Fruit fly (Drosophila melanogaster) whole organism, embryonic: Measurements from ENCODE around the gene fru.

Experiments
- Antp ChIP-seq: fragments of 200-800 bp; sonication (Bioruptor generic); optimal IDR thresholded peaks from 3 replicates; lab custom pipeline; 2016; ENCODE audit warnings: missing biosample characterization, missing genetic modification characterization
- Blimp-1 ChIP-seq: fragments of 200-800 bp; sonication (Bioruptor generic); optimal IDR thresholded peaks from 3 replicates; lab custom pipeline; 2018; ENCODE audit warnings: missing biosample characterization, missing genetic modification characterization, mild to moderate bottlenecking, moderate library complexity, missing genetic modification reagents
- CG10565 ChIP-seq: fragments of 200-800 bp; sonication (Bioruptor generic); optimal IDR thresholded peaks from 3 replicates; lab custom pipeline; 2016; ENCODE audit warnings: missing biosample characterization, mild to moderate bottlenecking, missing genetic modification characterization
- CG13424 ChIP-seq: fragments of 200-800 bp; sonication (Bioruptor generic); optimal IDR thresholded peaks from 2 replicates; lab custom pipeline; 2019; ENCODE audit warnings: missing biosample characterization, mild to moderate bottlenecking, missing genetic modification characterization, moderate library complexity
- CG15269 ChIP-seq: fragments of 200-800 bp; sonication (Bioruptor generic); optimal IDR thresholded peaks from 2 replicates; lab custom pipeline; 2018; ENCODE audit warnings: missing biosample characterization, mild to moderate bottlenecking, missing genetic modification characterization, moderate library complexity
- CG15479 ChIP-seq: fragments of 200-800 bp; sonication (Bioruptor generic); optimal IDR thresholded peaks from 3 replicates; lab custom pipeline; 2019; ENCODE audit warnings: missing biosample characterization, mild to moderate bottlenecking, missing genetic modification characterization, moderate library complexity
- CG15696 ChIP-seq: fragments of 200-800 bp; sonication (Bioruptor generic); optimal IDR thresholded peaks from 2 replicates; lab custom pipeline; 2019; ENCODE audit warnings: missing biosample characterization, mild to moderate bottlenecking, missing genetic modification characterization, moderate library complexity
- CG1792 ChIP-seq: fragments of 200-800 bp; sonication (Bioruptor generic); optimal IDR thresholded peaks from 2 replicates; lab custom pipeline; 2016; ENCODE audit warnings: missing biosample characterization, missing genetic modification characterization
- CG30431 ChIP-seq: fragments of 200-800 bp; sonication (Bioruptor generic); optimal IDR thresholded peaks from 2 replicates; lab custom pipeline; 2017; ENCODE audit warnings: missing biosample characterization, missing genetic modification characterization
- CG4360 ChIP-seq: fragments of 200-800 bp; sonication (Bioruptor generic); IDR thresholded peaks from 2 replicates; pipeline ENCODE4 v1.3.6; 2022; ENCODE audit warnings: missing biosample characterization, missing genetic modification characterization
- CG4424 ChIP-seq: fragments of 200-800 bp; sonication (Bioruptor generic); optimal IDR thresholded peaks from 3 replicates; lab custom pipeline; 2016; ENCODE audit warnings: missing biosample characterization, missing genetic modification characterization
- CG6175 ChIP-seq: fragments of 200-800 bp; sonication (Bioruptor generic); IDR thresholded peaks from 3 replicates; pipeline ENCODE4 v1.3.6; 2022; ENCODE audit warnings: missing biosample characterization, missing genetic modification characterization
- CG7271 ChIP-seq: fragments of 200-800 bp; sonication (Bioruptor generic); optimal IDR thresholded peaks from 2 replicates; lab custom pipeline; 2018; ENCODE audit warnings: missing biosample characterization, mild to moderate bottlenecking, missing genetic modification characterization, moderate library complexity
- CG7357 ChIP-seq: fragments of 200-800 bp; sonication (Bioruptor generic); IDR thresholded peaks from 3 replicates; pipeline ENCODE4 v1.3.6; 2022; ENCODE audit warnings: missing biosample characterization, missing genetic modification characterization
- CG7745 ChIP-seq: fragments of 200-800 bp; sonication (Bioruptor generic); optimal IDR thresholded peaks from 2 replicates; lab custom pipeline; 2018; ENCODE audit warnings: missing biosample characterization, mild to moderate bottlenecking, missing genetic modification characterization, moderate library complexity
- CG7928 ChIP-seq: fragments of 200-800 bp; sonication (Bioruptor generic); optimal IDR thresholded peaks from 2 replicates; lab custom pipeline; 2017; ENCODE audit warnings: missing biosample characterization, mild to moderate bottlenecking, missing genetic modification characterization
- CG8388 ChIP-seq: fragments of 200-800 bp; sonication (Bioruptor generic); optimal IDR thresholded peaks from 2 replicates; lab custom pipeline; 2019; ENCODE audit warnings: missing biosample characterization, mild to moderate bottlenecking, missing genetic modification characterization, moderate library complexity
- Chrac-16 ChIP-seq: fragments of 200-800 bp; sonication (Bioruptor generic); optimal IDR thresholded peaks from 3 replicates; lab custom pipeline; 2016; ENCODE audit warnings: missing biosample characterization, missing genetic modification characterization
- Dad ChIP-seq: fragments of 200-800 bp; sonication (Bioruptor generic); optimal IDR thresholded peaks from 3 replicates; lab custom pipeline; 2016; ENCODE audit warnings: missing biosample characterization, missing genetic modification characterization
- Dfd ChIP-seq, 2 experiments: fragments of >200 bp; optimal IDR thresholded peaks; 2 replicates each; lab custom pipeline; 2017; ENCODE audit warnings: missing biosample characterization in 2 of 2, missing genetic modification characterization in 2 of 2
- Dref ChIP-seq: fragments of 200-800 bp; sonication (Bioruptor generic); IDR thresholded peaks from 2 replicates; pipeline ENCODE4 v1.3.6; 2022; ENCODE audit warnings: missing biosample characterization, missing genetic modification characterization
- Gug ChIP-seq: fragments of 200-800 bp; sonication (Bioruptor generic); IDR thresholded peaks from 4 replicates; pipeline ENCODE4 v1.3.6; 2022; ENCODE audit warnings: missing biosample characterization, missing genetic modification characterization
- H2.0 ChIP-seq: fragments of 200-800 bp; sonication (Bioruptor generic); IDR thresholded peaks from 2 replicates; pipeline ENCODE4 v1.3.6; 2022; ENCODE audit warnings: missing biosample characterization, missing genetic modification characterization
- HHEX ChIP-seq: fragments of 200-800 bp; sonication (Bioruptor generic); optimal IDR thresholded peaks from 3 replicates; lab custom pipeline; 2017; ENCODE audit warnings: missing biosample characterization, mild to moderate bottlenecking, missing genetic modification characterization, missing genetic modification reagents
- HLHmδ ChIP-seq: fragments of 200-800 bp; sonication (Bioruptor generic); optimal IDR thresholded peaks from 2 replicates; lab custom pipeline; 2018; ENCODE audit warnings: missing biosample characterization, mild to moderate bottlenecking, missing genetic modification characterization, moderate library complexity
- Jarid2 ChIP-seq: fragments of 200-800 bp; sonication (Bioruptor generic); optimal IDR thresholded peaks from 3 replicates; lab custom pipeline; 2017; ENCODE audit warnings: mild to moderate bottlenecking, missing biosample characterization, missing genetic modification reagents, missing genetic modification characterization
- Mad ChIP-seq: fragments of 200-800 bp; sonication (Bioruptor generic); optimal IDR thresholded peaks from 2 replicates; lab custom pipeline; 2016; ENCODE audit warnings: missing biosample characterization, missing genetic modification characterization
- Oaz ChIP-seq: fragments of 200-800 bp; sonication (Bioruptor generic); IDR thresholded peaks from 2 replicates; pipeline ENCODE4 v1.3.6; 2022; ENCODE audit warnings: missing biosample characterization, missing genetic modification characterization
- Poxn ChIP-seq: fragments of 200-800 bp; sonication (Bioruptor generic); IDR thresholded peaks from 2 replicates; pipeline ENCODE4 v1.3.6; 2022; ENCODE audit warnings: missing biosample characterization, missing genetic modification characterization
- Ravus ChIP-seq: fragments of 200-800 bp; sonication (Bioruptor generic); IDR thresholded peaks from 2 replicates; pipeline ENCODE4 v1.3.6; 2022; ENCODE audit warnings: missing biosample characterization, missing genetic modification characterization
- Taf1 ChIP-seq: fragments of 200-800 bp; sonication (Bioruptor generic); IDR thresholded peaks from 2 replicates; pipeline ENCODE4 v1.3.6; 2022; ENCODE audit warnings: missing biosample characterization, missing genetic modification characterization
- Usf ChIP-seq: fragments of 200-800 bp; sonication (Bioruptor generic); optimal IDR thresholded peaks from 2 replicates; lab custom pipeline; 2017; ENCODE audit warnings: missing genotype, missing biosample characterization, missing genetic modification characterization
- az2 ChIP-seq: fragments of 200-800 bp; sonication (Bioruptor generic); optimal IDR thresholded peaks from 3 replicates; lab custom pipeline; 2016; ENCODE audit warnings: missing biosample characterization, missing genetic modification characterization
- bab2 ChIP-seq: fragments of 200-800 bp; sonication (Bioruptor generic); optimal IDR thresholded peaks from 2 replicates; lab custom pipeline; 2016; ENCODE audit warnings: missing biosample characterization, missing genetic modification characterization
- bigmax ChIP-seq: fragments of 200-800 bp; sonication (Bioruptor generic); optimal IDR thresholded peaks from 2 replicates; lab custom pipeline; 2018; ENCODE audit warnings: missing biosample characterization, mild to moderate bottlenecking, missing genetic modification characterization
- chn ChIP-seq: fragments of 200-800 bp; sonication (Bioruptor generic); optimal IDR thresholded peaks from 2 replicates; lab custom pipeline; 2016; ENCODE audit warnings: missing biosample characterization, missing genetic modification characterization
- crc ChIP-seq: fragments of 200-800 bp; sonication (Bioruptor generic); optimal IDR thresholded peaks from 2 replicates; lab custom pipeline; 2016; ENCODE audit warnings: missing biosample characterization, missing genetic modification characterization
- fd96Cb ChIP-seq: fragments of 200-800 bp; sonication (Bioruptor generic); optimal IDR thresholded peaks from 2 replicates; lab custom pipeline; 2018; ENCODE audit warnings: missing biosample characterization, mild to moderate bottlenecking, missing genetic modification characterization, moderate library complexity
- gfzf ChIP-seq: fragments of 200-800 bp; sonication (Bioruptor generic); optimal IDR thresholded peaks from 2 replicates; lab custom pipeline; 2016; ENCODE audit warnings: missing biosample characterization, mild to moderate bottlenecking, missing genetic modification characterization, moderate library complexity
- hkb ChIP-seq, 2 experiments: fragments of 200-800 bp in 1 of 2; fragments of >200 bp in 1 of 2; sonication (Bioruptor generic) in 1 of 2; IDR thresholded peaks in 1 of 2; optimal IDR thresholded peaks in 1 of 2; 2 replicates each; pipeline versions ENCODE4 v1.3.6 to Lab custom; 2017 to 2022; ENCODE audit warnings: missing biosample characterization in 1 of 2, missing genetic modification characterization in 1 of 2
- maf-S ChIP-seq: fragments of 200-800 bp; sonication (Bioruptor generic); optimal IDR thresholded peaks from 2 replicates; lab custom pipeline; 2016; ENCODE audit warnings: missing biosample characterization, missing genetic modification characterization
- odd ChIP-seq: fragments of 200-800 bp; sonication (Bioruptor generic); optimal IDR thresholded peaks from 2 replicates; lab custom pipeline; 2017; ENCODE audit warnings: missing biosample characterization, mild to moderate bottlenecking, missing genetic modification characterization
- pan ChIP-seq, 4 experiments: fragments of >200 bp in 3 of 4; fragments of 200-800 bp in 1 of 4; sonication (Bioruptor generic) in 1 of 4; optimal IDR thresholded peaks in 3 of 4; IDR thresholded peaks in 1 of 4; 2 replicates each; pipeline versions ENCODE4 v1.3.6 to Lab custom; 2017 to 2022; ENCODE audit warnings: missing biosample characterization in 2 of 4, missing genetic modification characterization in 2 of 4, mixed read lengths in 1 of 4
- pnt ChIP-seq: fragments of 200-800 bp; sonication (Bioruptor generic); optimal IDR thresholded peaks from 3 replicates; lab custom pipeline; 2016; ENCODE audit warnings: missing biosample characterization, missing genetic modification characterization
- psq ChIP-seq: fragments of 200-800 bp; sonication (Bioruptor generic); optimal IDR thresholded peaks from 2 replicates; lab custom pipeline; 2017; ENCODE audit warnings: missing biosample characterization, missing genetic modification characterization
- shn ChIP-seq: fragments of 200-800 bp; sonication (Bioruptor generic); optimal IDR thresholded peaks from 3 replicates; lab custom pipeline; 2016; ENCODE audit warnings: missing biosample characterization, missing genetic modification characterization
- slp2 ChIP-seq: fragments of 200-800 bp; sonication (Bioruptor generic); optimal IDR thresholded peaks from 2 replicates; lab custom pipeline; 2016; ENCODE audit warnings: missing biosample characterization, missing genetic modification characterization
- tna ChIP-seq: fragments of 200-800 bp; sonication (Bioruptor generic); IDR thresholded peaks from 2 replicates; pipeline ENCODE4 v1.3.6; 2022; ENCODE audit warnings: missing biosample characterization, missing genetic modification characterization; ENCODE audit not compliant: partially characterized antibody
- unpg ChIP-seq: fragments of 200-800 bp; sonication (Bioruptor generic); optimal IDR thresholded peaks from 3 replicates; lab custom pipeline; 2018; ENCODE audit warnings: missing biosample characterization, mild to moderate bottlenecking, missing genetic modification characterization, moderate library complexity
- vvl ChIP-seq: fragments of 200-800 bp; sonication (Bioruptor generic); IDR thresholded peaks from 2 replicates; pipeline ENCODE4 v1.3.6; 2022; ENCODE audit warnings: missing biosample characterization, missing genetic modification characterization

Gene fru

DNA sequence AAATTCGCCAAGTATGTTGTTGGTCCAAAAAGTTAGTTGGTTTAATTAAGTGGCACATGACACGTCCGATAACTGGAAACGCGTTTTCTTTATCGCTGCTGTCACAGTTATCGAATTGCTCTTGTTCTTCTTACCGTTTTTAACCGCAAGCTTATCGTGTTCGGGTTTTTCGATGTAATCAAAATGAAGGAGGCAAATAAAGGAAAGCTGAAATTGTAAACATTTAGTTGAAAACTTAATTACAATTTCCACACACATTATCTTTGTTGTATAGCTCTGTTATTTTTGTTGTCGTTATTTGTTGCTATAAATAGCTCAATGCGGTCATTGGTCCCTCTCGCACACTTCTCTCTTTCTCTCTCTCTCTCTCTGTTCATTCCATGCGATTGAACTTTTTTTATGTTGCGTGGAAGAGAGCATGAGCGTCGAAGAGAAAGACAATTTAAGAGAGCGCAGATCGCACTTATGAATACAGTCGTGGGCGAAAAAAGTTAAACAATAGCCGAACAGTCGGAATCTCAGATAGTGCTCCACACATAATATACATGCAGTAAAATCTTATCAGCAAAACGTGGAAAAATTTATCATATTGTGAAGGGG, 40.0 kb upstream of the fru start (continued):
- TF ChIP-seq chn (GFP tag; lab: Kevin White, UChicago) (no peak), CG7745 (no peak), HLHmδ (GFP tag; lab: Kevin White, UChicago) (no peak), CG15696 (no peak), CG8388 (GFP tag; lab: Kevin White, UChicago) (no peak), Chrac-16 (no peak), Dad (GFP tag; lab: Kevin White, UChicago) (no peak), psq (GFP tag; lab: Kevin White, UChicago) (no peak), CG4424 (GFP tag; lab: Kevin White, UChicago) (no peak), CG10565 (no peak), Oaz (GFP tag; lab: Robert Waterston, UW) (no peak), Mad (no peak), CG7357 (GFP tag; lab: Robert Waterston, UW) (no peak), hkb (optimal IDR thresholded peaks at IDR 0.05; lab: Kevin White, UChicago) (peak; percentile 19), hkb (GFP tag; IDR thresholded peaks at IDR 0.05; lab: Robert Waterston, UW) (no peak), tna (peak; percentile 72), CG15269 (tag; lab: Kevin White, UChicago) (no peak), CG7928 (no peak), bigmax (GFP tag; lab: Kevin White, UChicago) (no peak), vvl (GFP tag; lab: Robert Waterston, UW) (no peak; the same call in 1 of the 2 replicates), CG6175 (GFP tag; lab: Robert Waterston, UW) (no peak), H2.0 (no peak), Antp (GFP tag; lab: Kevin White, UChicago) (no peak), HHEX (no peak), CG1792 (GFP tag; lab: Kevin White, UChicago) (no peak), pnt (GFP tag; lab: Kevin White, UChicago) (no peak), CG7271 (tag; lab: Kevin White, UChicago) (no peak), CG4360 (no peak), shn (GFP tag; lab: Kevin White, UChicago) (no peak), Blimp-1 (GFP tag; lab: Kevin White, UChicago) (no peak), Dfd (GFP tag; optimal IDR thresholded peaks at IDR 0.05; lab: Kevin White, UChicago) (no peak), Jarid2 (no peak), Usf (GFP tag; lab: Kevin White, UChicago) (no peak), bab2 (GFP tag; lab: Kevin White, UChicago) (no peak), Gug (GFP tag; lab: Robert Waterston, UW) (no peak; the same call in 3 of the 4 replicates), crc (GFP tag; lab: Kevin White, UChicago) (no peak), gfzf (GFP tag; lab: Kevin White, UChicago) (no peak), CG13424 (tag; lab: Kevin White, UChicago) (no peak), odd (GFP tag; lab: Kevin White, UChicago) (no peak), az2 (no peak), CG30431 (GFP tag; lab: Kevin White, UChicago) (no peak), slp2 (GFP tag; lab: Kevin White, UChicago) (no peak), Poxn (GFP tag; lab: Robert Waterston, UW) (no peak), Ravus (no peak), unpg (GFP tag; lab: Kevin White, UChicago) (no peak), Taf1 (GFP tag; lab: Robert Waterston, UW) (no peak), maf-S (no peak), fd96Cb (tag; lab: Kevin White, UChicago) (no peak), Dref (GFP tag; lab: Robert Waterston, UW) (peak; percentile 44), pan (optimal IDR thresholded peaks at IDR 0.05; lab: Kevin White, UChicago) (no peak), pan (GFP tag; optimal IDR thresholded peaks at IDR 0.05 in 1 of 2, IDR thresholded peaks at IDR 0.05 in 1 of 2) (no peak), CG15479 (no peak)
